Worm (Caenorhabditis elegans): ENCODE data around the gene C08F8.15.

C08F8.15 gene

ce11 chrIV:11118837-11119491 lies 41.6 kb downstream of the C08F8.15 start, which contains the start of the genes imp-2 and enpl-1 (continued):
- TF ChIP-seq nhr-90 (tag; optimal IDR thresholded peaks at IDR 0.05) (peak; percentile 82), mxl-1 (tag; optimal IDR thresholded peaks at IDR 0.05) (no peak), Y95B8A.8 (GFP tag; IDR thresholded peaks at IDR 0.05) (0 out of 2 replicates have a peak, but pooled peaks have one; percentile 20), dpff-1 (tag; optimal IDR thresholded peaks at IDR 0.05) (no peak), Y56A3A.18 (GFP tag; IDR thresholded peaks at IDR 0.05) (no peak), let-607 (tag; optimal IDR thresholded peaks at IDR 0.05) (peak; percentile 100), hrde-1 (tag; optimal IDR thresholded peaks at IDR 0.05; ENCODE audit: borderline replicate concordance) (no peak), ceh-79 (tag; optimal IDR thresholded peaks at IDR 0.05) (no peak), C06A6.2 (GFP tag; conservative IDR thresholded peaks at IDR 0.05) (peak; percentile 80), tbp1 (GFP tag; optimal IDR thresholded peaks at IDR 0.05) (peak; percentile 65), ceh-27 (GFP tag; optimal IDR thresholded peaks at IDR 0.05) (peak; percentile 88), nhr-27 (tag; optimal IDR thresholded peaks at IDR 0.05) (no peak), tbx-9 (tag; optimal IDR thresholded peaks at IDR 0.05; ENCODE audit: borderline replicate concordance) (no peak), sdz-38 (tag; optimal IDR thresholded peaks at IDR 0.05) (no peak), egl-18 (GFP tag; IDR thresholded peaks at IDR 0.05) (no peak), dox-1 (GFP tag; IDR thresholded peaks at IDR 0.05) (peak; percentile 96), ztf-28 (GFP tag; IDR thresholded peaks at IDR 0.05) (no peak), nfya-1 (tag; optimal IDR thresholded peaks at IDR 0.05; ENCODE audit: borderline replicate concordance, insufficient read depth) (no peak), efl-1 (GFP tag; optimal IDR thresholded peaks at IDR 0.05) (peak; percentile 23), ztf-22 (GFP tag; optimal IDR thresholded peaks at IDR 0.05) (peak; percentile 48), hlh-12 (tag; optimal IDR thresholded peaks at IDR 0.05) (no peak), F39B2.1 (GFP tag; IDR thresholded peaks at IDR 0.05) (no peak), hlh-26 (GFP tag; conservative IDR thresholded peaks at IDR 0.05) (no peak), lin-40 (tag; optimal IDR thresholded peaks at IDR 0.05) (peak; percentile 85), aptf-2 (GFP tag; conservative IDR thresholded peaks at IDR 0.05) (no peak), F23B12.7 (tag; optimal IDR thresholded peaks at IDR 0.05; ENCODE audit: insufficient read depth) (peak; percentile 21), snpc-3.4 (tag; optimal IDR thresholded peaks at IDR 0.05) (no peak), lin-54 (GFP tag; optimal IDR thresholded peaks at IDR 0.05) (peak; percentile 82), madf-10 (tag; optimal IDR thresholded peaks at IDR 0.05) (peak; percentile 77), K11D2.4 (GFP tag; IDR thresholded peaks at IDR 0.05) (peak; percentile 60), egrh-3 (GFP tag; IDR thresholded peaks at IDR 0.05) (peak; percentile 69), dpl-1 (GFP tag; optimal IDR thresholded peaks at IDR 0.05) (peak; percentile 48), F22D6.2 (tag; optimal IDR thresholded peaks at IDR 0.05) (peak; percentile 51), B0019.2 (GFP tag; conservative IDR thresholded peaks at IDR 0.05) (no peak), xnd-1 (tag; optimal IDR thresholded peaks at IDR 0.05) (no peak), F37B4.10 (GFP tag; IDR thresholded peaks at IDR 0.05) (no peak), snpc-1.1 (tag; optimal IDR thresholded peaks at IDR 0.05; ENCODE audit: insufficient read depth) (no peak), snpc-1.3 (tag; optimal IDR thresholded peaks at IDR 0.05; ENCODE audit: insufficient read depth) (peak; percentile 3), ztf-18 (tag; optimal IDR thresholded peaks at IDR 0.05) (peak; percentile 76), ccch-3 (GFP tag; optimal IDR thresholded peaks at IDR 0.05) (no peak)

Measured in whole organism, young adult.